Worm (Caenorhabditis elegans): ENCODE measurements around the gene chdh-1.

- TF ChIP-seq sox-4 (tag; optimal IDR thresholded peaks at IDR 0.05) (no peak), sox-2 (GFP tag; IDR thresholded peaks at IDR 0.05) (no peak), fkh-10 (GFP tag; optimal IDR thresholded peaks at IDR 0.05) (no peak), dve-1 (tag; optimal IDR thresholded peaks at IDR 0.05) (no peak), pha-4 (tag; optimal IDR thresholded peaks at IDR 0.05) (no peak), unc-55 (GFP tag; optimal IDR thresholded peaks at IDR 0.05) (no peak), npax-4 (tag; optimal IDR thresholded peaks at IDR 0.05) (no peak), ama-1 (optimal IDR thresholded peaks at IDR 0.05) (no peak)
These were observed 40.2 kb upstream of the chdh-1 start for ce11 chrII:8738955-8739354.

Measured in whole organism, late embryonic.